Worm (Caenorhabditis elegans) whole organism, L4/young adult: ENCODE measurements around the gene F56A8.3.
A peak's percentile ranks its signal among the peaks of the same experiment; 100 is the strongest.
"Not testable (repeated sequence)": the region's sequence is repeated elsewhere in the genome, so short reads cannot be mapped to it uniquely, and the experiment has no call there.

Experiments used
- W03F9.2 ChIP-seq: fragments of 150-350 bp; optimal IDR thresholded peaks from 2 replicates; lab custom pipeline; 2014; ENCODE audit warnings: missing biosample characterization, missing genetic modification characterization
- dao-5 ChIP-seq: sonication (generic microtip); optimal IDR thresholded peaks from 2 replicates; lab custom pipeline; 2016; ENCODE audit warnings: missing genotype, missing genetic modification characterization, moderate library complexity, missing compliant biosample characterization
- him-1 ChIP-seq: sonication (generic microtip); optimal IDR thresholded peaks from 2 replicates; lab custom pipeline; 2016; ENCODE audit warnings: missing genotype, missing genetic modification reagents, missing genetic modification characterization, missing compliant biosample characterization

Gene F56A8.3

ce11 chrIII:13256438-13256928, at the start of gene F56A8.3:
Gene F56A8.3 (plus strand): TSS chrIII:13256878.
- TF ChIP-seq W03F9.2 (tag; lab: Kevin White, UChicago) (peak; percentile 39), him-1 (no peak)

ce11 chrIII:13208978-13209377, 47.7 kb upstream of the F56A8.3 start:
- TF ChIP-seq him-1 = no peak
- no peak for TF ChIP-seq dao-5 (tag; lab: Kevin White, UChicago)
- TF ChIP-seq W03F9.2 (tag; lab: Kevin White, UChicago) = no peak

ce11 chrIII:13212366-13212765, 44.3 kb upstream of the F56A8.3 start, which contains the start of gene tsp-3:
Gene tsp-3 (plus strand): TSS chrIII:13212666.
- TF ChIP-seq W03F9.2 (tag; lab: Kevin White, UChicago) = no peak
- TF ChIP-seq dao-5 (tag; lab: Kevin White, UChicago) = no peak
- no peak for TF ChIP-seq him-1

ce11 chrIII:13213111-13213510, 43.6 kb upstream of the F56A8.3 start:
- TF ChIP-seq W03F9.2 (tag; lab: Kevin White, UChicago) = no peak
- TF ChIP-seq him-1 = no peak
- TF ChIP-seq dao-5 (tag; lab: Kevin White, UChicago) = no peak

- TF ChIP-seq dao-5 (tag; lab: Kevin White, UChicago) (no peak), him-1 (no peak), W03F9.2 (tag; lab: Kevin White, UChicago) (no peak)
Measured at ce11 chrIII:13215682-13216081, 41.0 kb upstream of the F56A8.3 start.

- no peak for TF ChIP-seq him-1
- no peak for TF ChIP-seq W03F9.2 (tag; lab: Kevin White, UChicago)
- no peak for TF ChIP-seq dao-5 (tag; lab: Kevin White, UChicago)
Measured at ce11 chrIII:13216488-13217016, 40.1 kb upstream of the F56A8.3 start.

- no peak for TF ChIP-seq W03F9.2 (tag; lab: Kevin White, UChicago)
- TF ChIP-seq dao-5 (tag; lab: Kevin White, UChicago) = no peak
- TF ChIP-seq him-1 = no peak
Measured at ce11 chrIII:13222772-13223171, 33.9 kb upstream of the F56A8.3 start, which contains the start of gene Y43F4A.1. Gene Y43F4A.1 (plus strand): TSS chrIII:13223072.

- TF ChIP-seq dao-5 (tag; lab: Kevin White, UChicago) (peak; percentile 16), him-1 (no peak), W03F9.2 (tag; lab: Kevin White, UChicago) (no peak)
Measured at ce11 chrIII:13224395-13224794, 32.3 kb upstream of the F56A8.3 start.

ce11 chrIII:13225019-13225418, 31.7 kb upstream of the F56A8.3 start:
- TF ChIP-seq W03F9.2 (tag; lab: Kevin White, UChicago) = no peak
- no peak for TF ChIP-seq him-1
- no peak for TF ChIP-seq dao-5 (tag; lab: Kevin White, UChicago)

- TF ChIP-seq W03F9.2 (tag; lab: Kevin White, UChicago); dao-5 (tag; lab: Kevin White, UChicago); him-1: not testable (repeated sequence)
Measured at ce11 chrIII:13245281-13245680, 11.4 kb upstream of the F56A8.3 start, which contains the start of gene Y43F4A.4. Gene Y43F4A.4 (plus strand): TSS chrIII:13245581.

ce11 chrIII:13246265-13246664, 10.4 kb upstream of the F56A8.3 start, which contains the start of gene anoh-1:
Gene anoh-1 (plus strand): TSS chrIII:13246565.
- no peak for TF ChIP-seq W03F9.2 (tag; lab: Kevin White, UChicago)
- TF ChIP-seq dao-5 (tag; lab: Kevin White, UChicago) = no peak
- TF ChIP-seq him-1 = no peak

- no peak for TF ChIP-seq him-1
- TF ChIP-seq W03F9.2 (tag; lab: Kevin White, UChicago) = no peak
- TF ChIP-seq dao-5 (tag; lab: Kevin White, UChicago) = no peak
Measured at ce11 chrIII:13254178-13254725, 2.4 kb upstream of the F56A8.3 start, which contains the start of gene F56A8.9. Gene F56A8.9 (plus strand): TSS chrIII:13254675.

- TF ChIP-seq him-1 = no peak
- no peak for TF ChIP-seq dao-5 (tag; lab: Kevin White, UChicago)
- TF ChIP-seq W03F9.2 (tag; lab: Kevin White, UChicago) = no peak
Measured at ce11 chrIII:13258163-13258562, 1.5 kb downstream of the F56A8.3 start.

ce11 chrIII:13258752-13259151, 2.1 kb downstream of the F56A8.3 start:
- TF ChIP-seq him-1 (no peak), W03F9.2 (tag; lab: Kevin White, UChicago) (no peak), dao-5 (tag; lab: Kevin White, UChicago) (no peak)
